Fruit fly (Drosophila melanogaster): Measurements from ENCODE around the gene CG10352.

CG10352 gene

DNA sequence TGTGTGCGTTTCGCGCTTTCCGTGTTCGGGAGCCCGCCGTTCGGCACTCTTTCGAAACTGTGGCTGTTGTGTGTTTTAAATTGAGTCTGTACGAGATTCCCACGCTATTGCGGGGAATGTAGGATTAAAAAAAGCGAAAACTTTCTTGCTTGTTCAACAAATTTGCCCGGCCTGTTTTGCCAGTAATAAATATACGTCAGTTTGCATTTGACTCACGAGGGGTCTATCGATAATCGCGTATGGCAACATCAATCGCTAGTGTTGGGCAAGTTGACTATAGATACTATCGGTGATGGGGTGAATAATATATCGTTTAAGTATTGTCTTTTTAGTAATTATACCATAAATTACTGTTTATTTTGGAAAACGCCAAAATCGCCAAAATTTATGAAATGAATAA is 28.2 kb upstream of the CG10352 start, which contains the start of gene Upf1:
Upf1 (minus strand) TSS at position 228 of the 400 bp plus-strand sequence.
- no peak for TF ChIP-seq Hand (GFP tag; optimal IDR thresholded peaks at IDR 0.05)
- peak; percentile 94 for TF ChIP-seq amos (GFP tag; IDR thresholded peaks at IDR 0.05; ENCODE audit: partially characterized antibody)
- TF ChIP-seq Nf-YA (GFP tag; IDR thresholded peaks at IDR 0.05): no peak
- no peak for TF ChIP-seq CG11696 (GFP tag; IDR thresholded peaks at IDR 0.05)
- no peak for TF ChIP-seq so (GFP tag; IDR thresholded peaks at IDR 0.05)
- no peak for TF ChIP-seq CG7839 (tag; optimal IDR thresholded peaks at IDR 0.05)
- TF ChIP-seq jing (GFP tag; optimal IDR thresholded peaks at IDR 0.05): no peak
- no peak for TF ChIP-seq CG2875 (GFP tag; optimal IDR thresholded peaks at IDR 0.05)
- no peak for TF ChIP-seq chif (GFP tag; optimal IDR thresholded peaks at IDR 0.05)
- no peak for TF ChIP-seq CG8089 (GFP tag; optimal IDR thresholded peaks at IDR 0.05)
- no peak; the same call in 2 of the 3 replicates for TF ChIP-seq jigr1 (GFP tag; IDR thresholded peaks at IDR 0.05)
- TF ChIP-seq sima (GFP tag; optimal IDR thresholded peaks at IDR 0.05): no peak
- no peak for TF ChIP-seq CG6683 (GFP tag; optimal IDR thresholded peaks at IDR 0.05)
- TF ChIP-seq gcm2 (GFP tag; optimal IDR thresholded peaks at IDR 0.05): no peak
- no peak for TF ChIP-seq aop (GFP tag; IDR thresholded peaks at IDR 0.05)
- TF ChIP-seq z (GFP tag; IDR thresholded peaks at IDR 0.05): no peak
- no peak for TF ChIP-seq CG10654 (GFP tag; optimal IDR thresholded peaks at IDR 0.05)
- no peak for TF ChIP-seq CG13775 (GFP tag; optimal IDR thresholded peaks at IDR 0.05)
- TF ChIP-seq odd (GFP tag; optimal IDR thresholded peaks at IDR 0.05): no peak
- TF ChIP-seq CG12299 (tag; optimal IDR thresholded peaks at IDR 0.05): no peak
- no peak for TF ChIP-seq wor (GFP tag; IDR thresholded peaks at IDR 0.05)
- no peak for TF ChIP-seq zfh1 (GFP tag; IDR thresholded peaks at IDR 0.05)
- TF ChIP-seq CG13624 (GFP tag; optimal IDR thresholded peaks at IDR 0.05): peak; percentile 6
- TF ChIP-seq Hsf (GFP tag; optimal IDR thresholded peaks at IDR 0.05): peak; percentile 2
- TF ChIP-seq sc (optimal IDR thresholded peaks at IDR 0.05): no peak
- TF ChIP-seq sc (GFP tag; optimal IDR thresholded peaks at IDR 0.05): no peak
- TF ChIP-seq CG12744 (GFP tag; optimal IDR thresholded peaks at IDR 0.05): no peak
- TF ChIP-seq C15 (GFP tag; IDR thresholded peaks at IDR 0.05): no peak
- TF ChIP-seq CG12942 (GFP tag; optimal IDR thresholded peaks at IDR 0.05): no peak
- TF ChIP-seq Hr3 (GFP tag; optimal IDR thresholded peaks at IDR 0.05): peak; percentile 3
- peak; percentile 95 for TF ChIP-seq Bgb (GFP tag; IDR thresholded peaks at IDR 0.05; ENCODE audit: partially characterized antibody)
- no peak for TF ChIP-seq Ada2b (GFP tag; IDR thresholded peaks at IDR 0.05)
- no peak for TF ChIP-seq Xrp1 (GFP tag; IDR thresholded peaks at IDR 0.05)
- TF ChIP-seq HLH54F (GFP tag; optimal IDR thresholded peaks at IDR 0.05): no peak
- no peak for TF ChIP-seq CG32532 (GFP tag; IDR thresholded peaks at IDR 0.05)
- TF ChIP-seq sd (tag; optimal IDR thresholded peaks at IDR 0.05): no peak
- no peak for TF ChIP-seq CG4360 (GFP tag; IDR thresholded peaks at IDR 0.05)
- TF ChIP-seq CG4854 (GFP tag; optimal IDR thresholded peaks at IDR 0.05): no peak
- no peak for TF ChIP-seq CG11695 (GFP tag; IDR thresholded peaks at IDR 0.05)
- TF ChIP-seq sisA (GFP tag; IDR thresholded peaks at IDR 0.05): no peak
- no peak for TF ChIP-seq Tbp (GFP tag; optimal IDR thresholded peaks at IDR 0.05)
- peak; percentile 30 for TF ChIP-seq CG8290 (GFP tag; optimal IDR thresholded peaks at IDR 0.05)
- TF ChIP-seq CG8290 (tag; optimal IDR thresholded peaks at IDR 0.05): no peak
- TF ChIP-seq CG1233 (GFP tag; optimal IDR thresholded peaks at IDR 0.05): no peak
- no peak for TF ChIP-seq vfl (GFP tag; optimal IDR thresholded peaks at IDR 0.05)
- peak; percentile 27 for TF ChIP-seq trem (tag; optimal IDR thresholded peaks at IDR 0.05)
- no peak for TF ChIP-seq CG12219 (GFP tag; optimal IDR thresholded peaks at IDR 0.05)
- TF ChIP-seq Sry-δ (GFP tag; optimal IDR thresholded peaks at IDR 0.05): peak; percentile 80
- no peak for TF ChIP-seq Kr (GFP tag; optimal IDR thresholded peaks at IDR 0.05)
- peak; percentile 87 for TF ChIP-seq vnd (GFP tag; IDR thresholded peaks at IDR 0.05; ENCODE audit: partially characterized antibody)
- no peak for TF ChIP-seq ems (GFP tag; optimal IDR thresholded peaks at IDR 0.05)
- peak; percentile 77 for TF ChIP-seq ato (GFP tag; IDR thresholded peaks at IDR 0.05; ENCODE audit: partially characterized antibody)
- TF ChIP-seq MBD-R2 (GFP tag; IDR thresholded peaks at IDR 0.05): peak; percentile 78
- peak; percentile 44 for TF ChIP-seq CG2120 (GFP tag; optimal IDR thresholded peaks at IDR 0.05)

Measured in whole organism, embryonic.